Fruit fly (Drosophila melanogaster): ENCODE data around the gene CkIalpha.

CkIalpha gene

dm6 chrX:12629564-12629963, 23.9 kb upstream of the CkIalpha start, which contains the start of the genes Aven and CG2540 (continued):
- TF ChIP-seq tgo (GFP tag; IDR thresholded peaks at IDR 0.05) (peak; percentile 60), CG4282 (GFP tag; optimal IDR thresholded peaks at IDR 0.05) (no peak), Lhr (GFP tag; optimal IDR thresholded peaks at IDR 0.05) (peak; percentile 28), otp (GFP tag; IDR thresholded peaks at IDR 0.05) (no peak), CG1603 (tag; optimal IDR thresholded peaks at IDR 0.05) (peak; percentile 0), gcm (GFP tag; optimal IDR thresholded peaks at IDR 0.05) (peak; percentile 88), nerfin-1 (tag; optimal IDR thresholded peaks at IDR 0.05) (peak; percentile 89), CG1024 (GFP tag; IDR thresholded peaks at IDR 0.05) (no peak), onecut (GFP tag; IDR thresholded peaks at IDR 0.05) (peak; percentile 49; the same call in 1 of the 2 replicates), kni (GFP tag; optimal IDR thresholded peaks at IDR 0.05) (peak; percentile 6), stwl (tag; optimal IDR thresholded peaks at IDR 0.05) (peak; percentile 67), CG7839 (tag; optimal IDR thresholded peaks at IDR 0.05) (peak; percentile 91), ewg (GFP tag; optimal IDR thresholded peaks at IDR 0.05) (peak; percentile 61), wdn (GFP tag; IDR thresholded peaks at IDR 0.05) (no peak), disco-r (GFP tag; optimal IDR thresholded peaks at IDR 0.05) (no peak), tup (GFP tag; optimal IDR thresholded peaks at IDR 0.05) (peak; percentile 5), amos (GFP tag; IDR thresholded peaks at IDR 0.05; ENCODE audit: partially characterized antibody) (no peak), chn (GFP tag; optimal IDR thresholded peaks at IDR 0.05) (no peak), CG3281 (GFP tag; optimal IDR thresholded peaks at IDR 0.05) (peak; percentile 90), CG9215 (GFP tag; IDR thresholded peaks at IDR 0.05) (peak; percentile 49), CG10565 (GFP tag; optimal IDR thresholded peaks at IDR 0.05) (no peak), CG12391 (tag; optimal IDR thresholded peaks at IDR 0.05) (peak; percentile 92), Rx (GFP tag; IDR thresholded peaks at IDR 0.05) (no peak), CG8281 (tag; optimal IDR thresholded peaks at IDR 0.05) (peak; percentile 59), CG10209 (GFP tag; optimal IDR thresholded peaks at IDR 0.05) (peak; percentile 79), CG4820 (GFP tag; optimal IDR thresholded peaks at IDR 0.05) (peak; percentile 57), Tbp (GFP tag; optimal IDR thresholded peaks at IDR 0.05) (no peak), CG15269 (tag; optimal IDR thresholded peaks at IDR 0.05) (peak; percentile 88), nau (GFP tag; optimal IDR thresholded peaks at IDR 0.05) (no peak), caup (GFP tag; optimal IDR thresholded peaks at IDR 0.05; ENCODE audit: severe bottlenecking) (peak; percentile 86), trem (tag; optimal IDR thresholded peaks at IDR 0.05) (peak; percentile 91), lbe (GFP tag; optimal IDR thresholded peaks at IDR 0.05) (peak; percentile 67), Nf-YB (GFP tag; optimal IDR thresholded peaks at IDR 0.05) (peak; percentile 72), ase (GFP tag; IDR thresholded peaks at IDR 0.05) (no peak), cwo (GFP tag; optimal IDR thresholded peaks at IDR 0.05) (peak; percentile 80), CoRest (tag; optimal IDR thresholded peaks at IDR 0.05) (peak; percentile 92), stc (GFP tag; IDR thresholded peaks at IDR 0.05) (peak; percentile 62; the same call in 1 of the 2 replicates), Ets65A (GFP tag) (no peak), repo (GFP tag; optimal IDR thresholded peaks at IDR 0.05) (no peak), br (optimal IDR thresholded peaks at IDR 0.05) (no peak), Xrp1 (GFP tag; IDR thresholded peaks at IDR 0.05) (peak; percentile 84), Dp (GFP tag; optimal IDR thresholded peaks at IDR 0.05) (peak; percentile 4), HLH3B (GFP tag; IDR thresholded peaks at IDR 0.05) (peak; percentile 45), peb (GFP tag; IDR thresholded peaks at IDR 0.05) (no peak), CG1832 (GFP tag; optimal IDR thresholded peaks at IDR 0.05) (no peak), CG14965 (GFP tag; optimal IDR thresholded peaks at IDR 0.05; ENCODE audit: borderline replicate concordance) (no peak), CG10366 (GFP tag; IDR thresholded peaks at IDR 0.05) (peak; percentile 49), CG11247 (GFP tag; IDR thresholded peaks at IDR 0.05) (peak; percentile 30; the same call in 1 of the 2 replicates), kay (GFP tag; optimal IDR thresholded peaks at IDR 0.05) (peak; percentile 3), tll (GFP tag; optimal IDR thresholded peaks at IDR 0.05) (peak in 1 of 2 experiments; percentile 28), dimm (GFP tag; IDR thresholded peaks at IDR 0.05) (no peak)

Measured in whole organism, embryonic.